Fruit fly (Drosophila melanogaster) whole organism, wandering third instar larva: Measurements from ENCODE around the gene NijC.

Source experiments
- Jra ChIP-seq: sonication (Bioruptor generic); optimal IDR thresholded peaks from 2 replicates; lab custom pipeline; 2016; ENCODE audit warnings: missing biosample characterization, missing genetic modification characterization
- ey ChIP-seq: fragments of 200-800 bp; sonication (Bioruptor generic); optimal IDR thresholded peaks from 2 replicates; lab custom pipeline; 2016; ENCODE audit warnings: missing biosample characterization, missing genetic modification characterization
- h ChIP-seq: fragments of 200-800 bp; sonication (Bioruptor generic); optimal IDR thresholded peaks from 3 replicates; lab custom pipeline; 2016; ENCODE audit warnings: missing biosample characterization, mild to moderate bottlenecking, missing genetic modification characterization
- lola ChIP-seq: fragments of >200 bp; optimal IDR thresholded peaks from 2 replicates; lab custom pipeline; 2017; ENCODE audit warnings: missing biosample characterization, missing genetic modification characterization

- TF ChIP-seq Jra (GFP tag; lab: Kevin White, UChicago) (no peak), ey (GFP tag; lab: Kevin White, UChicago) (no peak), lola (no peak), h (GFP tag; lab: Kevin White, UChicago) (no peak)
Measured at dm6 chr3R:12701257-12701656, 6.3 kb downstream of the NijC start.
